Fruit fly (Drosophila melanogaster) whole organism, embryonic: Measurements from ENCODE around the gene Act87E.

ENCODE experiments used
- BtbVII ChIP-seq: fragments of 200-800 bp; sonication (Bioruptor generic); optimal IDR thresholded peaks from 3 replicates; lab custom pipeline; 2017; ENCODE audit warnings: missing biosample characterization, mild to moderate bottlenecking, missing genetic modification characterization
- CG10431 ChIP-seq: fragments of 200-800 bp; sonication (Bioruptor generic); optimal IDR thresholded peaks from 3 replicates; lab custom pipeline; 2018; ENCODE audit warnings: missing biosample characterization, mild to moderate bottlenecking, missing genetic modification characterization
- CG11504 ChIP-seq: fragments of 200-800 bp; sonication (Bioruptor generic); optimal IDR thresholded peaks from 3 replicates; lab custom pipeline; 2019; ENCODE audit warnings: missing biosample characterization, mild to moderate bottlenecking, missing genetic modification characterization, moderate library complexity
- CG12219 ChIP-seq: fragments of 200-800 bp; sonication (Bioruptor generic); optimal IDR thresholded peaks from 3 replicates; lab custom pipeline; 2018; ENCODE audit warnings: missing biosample characterization, mild to moderate bottlenecking, missing genetic modification characterization
- CG13296 ChIP-seq: fragments of 200-800 bp; sonication (Bioruptor generic); optimal IDR thresholded peaks from 3 replicates; lab custom pipeline; 2018; ENCODE audit warnings: missing biosample characterization, mild to moderate bottlenecking, missing genetic modification characterization
- CG13775 ChIP-seq: fragments of 200-800 bp; sonication (Bioruptor generic); optimal IDR thresholded peaks from 3 replicates; lab custom pipeline; 2017; ENCODE audit warnings: missing biosample characterization, mild to moderate bottlenecking, missing genetic modification characterization
- CG14014 ChIP-seq: fragments of 200-800 bp; sonication (Bioruptor generic); IDR thresholded peaks from 2 replicates; pipeline ENCODE4 v1.3.6; 2022; ENCODE audit warnings: missing biosample characterization, missing genetic modification characterization
- CG1602 ChIP-seq: fragments of 200-800 bp; sonication (Bioruptor generic); optimal IDR thresholded peaks from 3 replicates; lab custom pipeline; 2016; ENCODE audit warnings: missing biosample characterization, missing genetic modification characterization
- CG17568 ChIP-seq: fragments of 200-800 bp; sonication (Bioruptor generic); optimal IDR thresholded peaks from 2 replicates; lab custom pipeline; 2018; ENCODE audit warnings: missing biosample characterization, mild to moderate bottlenecking, missing genetic modification characterization, moderate library complexity
- CG17802 ChIP-seq: fragments of 200-800 bp; sonication (Bioruptor generic); optimal IDR thresholded peaks from 2 replicates; lab custom pipeline; 2018; ENCODE audit warnings: missing biosample characterization, mild to moderate bottlenecking, missing genetic modification characterization, moderate library complexity
- CG1792 ChIP-seq: fragments of 200-800 bp; sonication (Bioruptor generic); optimal IDR thresholded peaks from 2 replicates; lab custom pipeline; 2016; ENCODE audit warnings: missing biosample characterization, missing genetic modification characterization
- CG18011 ChIP-seq: fragments of 200-800 bp; sonication (Bioruptor generic); optimal IDR thresholded peaks from 2 replicates; lab custom pipeline; 2017; ENCODE audit warnings: missing biosample characterization, missing genetic modification characterization, mild to moderate bottlenecking, moderate library complexity, missing genotype
- CG2129 ChIP-seq: fragments of 200-800 bp; sonication (Bioruptor generic); IDR thresholded peaks from 2 replicates; pipeline ENCODE4 v1.3.6; 2022; ENCODE audit warnings: missing biosample characterization, missing genetic modification characterization; ENCODE audit not compliant: partially characterized antibody
- CG2712 ChIP-seq: fragments of 200-800 bp; optimal IDR thresholded peaks from 3 replicates; lab custom pipeline; 2019; ENCODE audit warnings: missing biosample characterization, mild to moderate bottlenecking, missing genetic modification characterization, moderate library complexity
- CG31365 ChIP-seq: fragments of 200-800 bp; sonication (Bioruptor generic); optimal IDR thresholded peaks from 2 replicates; lab custom pipeline; 2018; ENCODE audit warnings: missing biosample characterization, mild to moderate bottlenecking, missing genetic modification characterization
- CG31388 ChIP-seq: fragments of 200-800 bp; sonication (Bioruptor generic); optimal IDR thresholded peaks from 2 replicates; lab custom pipeline; 2016; ENCODE audit warnings: missing biosample characterization, missing genetic modification characterization
- CG4820 ChIP-seq: fragments of 200-800 bp; sonication (Bioruptor generic); optimal IDR thresholded peaks from 3 replicates; lab custom pipeline; 2016; ENCODE audit warnings: missing biosample characterization, missing genetic modification characterization
- CG6254 ChIP-seq: fragments of 200-800 bp; sonication (Bioruptor generic); optimal IDR thresholded peaks from 3 replicates; lab custom pipeline; 2017; ENCODE audit warnings: mild to moderate bottlenecking, missing biosample characterization, missing genetic modification reagents, missing genetic modification characterization
- CG6272 ChIP-seq: fragments of 200-800 bp; sonication (Bioruptor generic); IDR thresholded peaks from 2 replicates; pipeline ENCODE4 v1.3.6; 2022; ENCODE audit warnings: missing biosample characterization, missing genetic modification characterization
- CG6689 ChIP-seq: fragments of 200-800 bp; sonication (Bioruptor generic); IDR thresholded peaks from 2 replicates; pipeline ENCODE4 v1.3.6; 2022; ENCODE audit warnings: missing biosample characterization, missing genetic modification characterization
- CG7987 ChIP-seq: fragments of 200-800 bp; sonication (Bioruptor generic); optimal IDR thresholded peaks from 2 replicates; lab custom pipeline; 2018; ENCODE audit warnings: missing biosample characterization, mild to moderate bottlenecking, missing genetic modification characterization, moderate library complexity
- CG8388 ChIP-seq: fragments of 200-800 bp; sonication (Bioruptor generic); optimal IDR thresholded peaks from 2 replicates; lab custom pipeline; 2019; ENCODE audit warnings: missing biosample characterization, mild to moderate bottlenecking, missing genetic modification characterization, moderate library complexity
- CG9727 ChIP-seq: fragments of 200-800 bp; sonication (Bioruptor generic); optimal IDR thresholded peaks from 3 replicates; lab custom pipeline; 2017; ENCODE audit warnings: missing biosample characterization, mild to moderate bottlenecking, missing genetic modification characterization
- CG9876 ChIP-seq: fragments of 200-800 bp; sonication (Bioruptor generic); optimal IDR thresholded peaks from 2 replicates; lab custom pipeline; 2016; ENCODE audit warnings: missing biosample characterization, missing genetic modification characterization
- CTCF ChIP-seq: fragments of 200-800 bp; sonication (Bioruptor generic); optimal IDR thresholded peaks from 2 replicates; lab custom pipeline; 2017; ENCODE audit warnings: missing biosample characterization, mild to moderate bottlenecking, missing genetic modification characterization, moderate library complexity
- D ChIP-seq, 2 experiments: fragments of 200-800 bp in 1 of 2; fragments of >200 bp in 1 of 2; sonication (Bioruptor generic) in 1 of 2; optimal IDR thresholded peaks; 2 replicates in 1 of 2; 3 replicates in 1 of 2; lab custom pipeline; 2017; ENCODE audit warnings: mild to moderate bottlenecking in 1 of 2, missing biosample characterization in 1 of 2, missing genetic modification characterization in 1 of 2, missing genetic modification reagents in 1 of 2
- D19A ChIP-seq: fragments of 200-800 bp; optimal IDR thresholded peaks from 3 replicates; lab custom pipeline; 2019; ENCODE audit warnings: missing biosample characterization, mild to moderate bottlenecking, missing genetic modification characterization, moderate library complexity
- Dbx ChIP-seq: fragments of 200-800 bp; sonication (Bioruptor generic); IDR thresholded peaks from 3 replicates; pipeline ENCODE4 v1.3.6; 2022; ENCODE audit warnings: missing biosample characterization, missing genetic modification characterization
- Deaf1 ChIP-seq: fragments of 200-800 bp; optimal IDR thresholded peaks from 3 replicates; lab custom pipeline; 2019; ENCODE audit warnings: missing biosample characterization, mild to moderate bottlenecking, missing genetic modification characterization, moderate library complexity
- Drgx ChIP-seq: fragments of 200-800 bp; sonication (Bioruptor generic); IDR thresholded peaks from 2 replicates; pipeline ENCODE4 v1.3.6; 2022; ENCODE audit warnings: missing biosample characterization, missing genetic modification characterization
- Fer3 ChIP-seq: fragments of 200-800 bp; sonication (Bioruptor generic); optimal IDR thresholded peaks from 2 replicates; lab custom pipeline; 2018; ENCODE audit warnings: missing biosample characterization, mild to moderate bottlenecking, missing genetic modification characterization, moderate library complexity
- HLH54F ChIP-seq: fragments of 200-800 bp; sonication (Bioruptor generic); optimal IDR thresholded peaks from 3 replicates; lab custom pipeline; 2016; ENCODE audit warnings: missing biosample characterization, missing genetic modification characterization
- HmgZ ChIP-seq: fragments of 200-800 bp; sonication (Bioruptor generic); optimal IDR thresholded peaks from 2 replicates; lab custom pipeline; 2018; ENCODE audit warnings: missing biosample characterization, mild to moderate bottlenecking, missing genetic modification characterization
- Hr3 ChIP-seq: fragments of 200-800 bp; sonication (Bioruptor generic); optimal IDR thresholded peaks from 3 replicates; lab custom pipeline; 2016; ENCODE audit warnings: missing biosample characterization, missing genetic modification characterization
- MTF-1 ChIP-seq: fragments of 200-800 bp; sonication (Bioruptor generic); optimal IDR thresholded peaks from 2 replicates; lab custom pipeline; 2018; ENCODE audit warnings: missing biosample characterization, mild to moderate bottlenecking, missing genetic modification characterization, borderline replicate concordance
- Nf-YC ChIP-seq: fragments of 200-800 bp; optimal IDR thresholded peaks from 3 replicates; lab custom pipeline; 2019; ENCODE audit warnings: missing biosample characterization, mild to moderate bottlenecking, missing genetic modification characterization, moderate library complexity
- Side ChIP-seq: fragments of 200-800 bp; sonication (Bioruptor generic); optimal IDR thresholded peaks from 2 replicates; lab custom pipeline; 2016; ENCODE audit warnings: missing biosample characterization, missing genetic modification characterization
- Sox102F ChIP-seq: fragments of 200-800 bp; sonication (Bioruptor generic); optimal IDR thresholded peaks from 2 replicates; lab custom pipeline; 2018; ENCODE audit warnings: missing biosample characterization, mild to moderate bottlenecking, missing genetic modification characterization, moderate library complexity
- abd-A ChIP-seq: fragments of 200-800 bp; sonication (Bioruptor generic); optimal IDR thresholded peaks from 3 replicates; lab custom pipeline; 2019; ENCODE audit warnings: missing biosample characterization, mild to moderate bottlenecking, missing genetic modification characterization, moderate library complexity
- cg ChIP-seq: fragments of 200-800 bp; sonication (Bioruptor generic); optimal IDR thresholded peaks from 3 replicates; lab custom pipeline; 2019; ENCODE audit warnings: missing biosample characterization, mild to moderate bottlenecking, missing genetic modification characterization, moderate library complexity
- ftz-f1 ChIP-seq: fragments of 200-800 bp; sonication (Bioruptor generic); optimal IDR thresholded peaks from 2 replicates; lab custom pipeline; 2016; ENCODE audit warnings: missing biosample characterization, missing genetic modification characterization
- gcm ChIP-seq: fragments of 200-800 bp; sonication (Bioruptor generic); optimal IDR thresholded peaks from 2 replicates; lab custom pipeline; 2019; ENCODE audit warnings: missing biosample characterization, mild to moderate bottlenecking, missing genetic modification characterization, moderate library complexity
- gsb ChIP-seq: fragments of 200-800 bp; sonication (Bioruptor generic); IDR thresholded peaks from 2 replicates; pipeline ENCODE4 v1.3.6; 2022; ENCODE audit warnings: missing biosample characterization, missing genetic modification characterization
- hbn ChIP-seq: fragments of 200-800 bp; sonication (Bioruptor generic); IDR thresholded peaks from 2 replicates; pipeline ENCODE4 v1.3.6; 2022; ENCODE audit warnings: missing biosample characterization, missing genetic modification characterization; ENCODE audit not compliant: partially characterized antibody
- ind ChIP-seq: fragments of 200-800 bp; sonication (Bioruptor generic); optimal IDR thresholded peaks from 3 replicates; lab custom pipeline; 2016; ENCODE audit warnings: missing biosample characterization, missing genetic modification characterization
- onecut ChIP-seq: fragments of 200-800 bp; sonication (Bioruptor generic); IDR thresholded peaks from 2 replicates; pipeline ENCODE4 v1.3.6; 2022; ENCODE audit warnings: missing biosample characterization, missing genetic modification characterization
- run ChIP-seq: fragments of 200-800 bp; sonication (Bioruptor generic); optimal IDR thresholded peaks from 3 replicates; lab custom pipeline; 2018; ENCODE audit warnings: missing biosample characterization, mild to moderate bottlenecking, missing genetic modification characterization
- slbo ChIP-seq: fragments of 200-800 bp; sonication (Bioruptor generic); IDR thresholded peaks from 2 replicates; pipeline ENCODE4 v1.3.6; 2022; ENCODE audit warnings: missing biosample characterization, missing genetic modification characterization
- vfl ChIP-seq: fragments of 200-800 bp; sonication (Bioruptor generic); optimal IDR thresholded peaks from 2 replicates; lab custom pipeline; 2016; ENCODE audit warnings: missing biosample characterization, missing genetic modification characterization
- yki ChIP-seq: fragments of >200 bp; optimal IDR thresholded peaks from 3 replicates; lab custom pipeline; 2018
- zfh1 ChIP-seq: fragments of 200-800 bp; sonication (Bioruptor generic); IDR thresholded peaks from 3 replicates; pipeline ENCODE4 v1.3.6; 2022; ENCODE audit warnings: missing biosample characterization, missing genetic modification characterization

Gene Act87E

dm6 chr3R:13433623-13434022, 7.8 kb downstream of the Act87E start (continued):
- TF ChIP-seq CG17568 (GFP tag; lab: Kevin White, UChicago): peak; percentile 97
- peak; percentile 65 for TF ChIP-seq ind
- TF ChIP-seq CG31365 (tag; lab: Kevin White, UChicago): peak; percentile 37
- peak; percentile 62; the same call in 2 of the 3 replicates for TF ChIP-seq zfh1
- no peak for TF ChIP-seq CG7987 (GFP tag; lab: Kevin White, UChicago)
- TF ChIP-seq CG1602 (GFP tag; lab: Kevin White, UChicago): peak; percentile 71
- peak; percentile 83 for TF ChIP-seq CG13775 (GFP tag; lab: Kevin White, UChicago)
- peak; percentile 89 for TF ChIP-seq gcm (GFP tag; lab: Kevin White, UChicago)
- TF ChIP-seq HLH54F (GFP tag; lab: Kevin White, UChicago): peak; percentile 51
- TF ChIP-seq CG12219 (GFP tag; lab: Kevin White, UChicago): peak; percentile 93
- peak; percentile 39; the same call in 1 of the 2 replicates for TF ChIP-seq gsb (GFP tag; lab: Robert Waterston, UW)
- TF ChIP-seq hbn (GFP tag; lab: Robert Waterston, UW): no peak
- peak; percentile 16 for TF ChIP-seq CG17802
- peak; percentile 47 for TF ChIP-seq MTF-1 (GFP tag; lab: Kevin White, UChicago)
- no peak for TF ChIP-seq D (optimal IDR thresholded peaks at IDR 0.05; lab: Kevin White, UChicago)
- peak; percentile 37 for TF ChIP-seq D (GFP tag; optimal IDR thresholded peaks at IDR 0.05; lab: Kevin White, UChicago)
- peak; percentile 89 for TF ChIP-seq HmgZ (tag; lab: Kevin White, UChicago)
- peak; percentile 42 for TF ChIP-seq CG31388 (GFP tag; lab: Kevin White, UChicago)
- TF ChIP-seq CG2712 (tag; lab: Kevin White, UChicago): peak; percentile 85
- no peak for TF ChIP-seq Dbx
- peak; percentile 66 for TF ChIP-seq Hr3 (GFP tag; lab: Kevin White, UChicago)
- peak; percentile 93 for TF ChIP-seq Sox102F (GFP tag; lab: Kevin White, UChicago)
- peak; percentile 82 for TF ChIP-seq Drgx (GFP tag; lab: Robert Waterston, UW)
- peak; percentile 55 for TF ChIP-seq CG6254 (GFP tag; lab: Kevin White, UChicago)
- TF ChIP-seq CG18011: peak; percentile 75
- no peak for TF ChIP-seq yki (lab: Kevin White, UChicago)
- peak; percentile 67 for TF ChIP-seq CG10431
- TF ChIP-seq CG9727 (GFP tag; lab: Kevin White, UChicago): peak; percentile 63
- no peak for TF ChIP-seq abd-A (tag; lab: Kevin White, UChicago)
- TF ChIP-seq BtbVII: peak; percentile 60
- TF ChIP-seq CG6272 (GFP tag; lab: Robert Waterston, UW): no peak
- TF ChIP-seq CG2129: no peak
- TF ChIP-seq ftz-f1 (GFP tag; lab: Kevin White, UChicago): no peak
- peak; percentile 20 for TF ChIP-seq vfl (GFP tag; lab: Kevin White, UChicago)
- peak; percentile 47 for TF ChIP-seq onecut (GFP tag; lab: Robert Waterston, UW)
- TF ChIP-seq Fer3 (tag; lab: Kevin White, UChicago): peak; percentile 63
- TF ChIP-seq cg (GFP tag; lab: Kevin White, UChicago): no peak
- peak; percentile 57 for TF ChIP-seq CG4820 (GFP tag; lab: Kevin White, UChicago)
- peak; percentile 71 for TF ChIP-seq CG6689 (GFP tag; lab: Robert Waterston, UW)
- TF ChIP-seq D19A (tag; lab: Kevin White, UChicago): peak; percentile 78
- TF ChIP-seq CTCF (GFP tag; lab: Kevin White, UChicago): peak; percentile 7
- TF ChIP-seq CG11504 (tag; lab: Kevin White, UChicago): peak; percentile 84
- TF ChIP-seq CG13296: peak; percentile 88
- TF ChIP-seq run (tag; lab: Kevin White, UChicago): peak; percentile 72
- TF ChIP-seq Deaf1 (tag; lab: Kevin White, UChicago): peak; percentile 39
- TF ChIP-seq CG8388 (GFP tag; lab: Kevin White, UChicago): peak; percentile 81
- TF ChIP-seq CG14014 (GFP tag; lab: Robert Waterston, UW): peak; percentile 86
- TF ChIP-seq CG1792 (GFP tag; lab: Kevin White, UChicago): no peak
- peak; percentile 78 for TF ChIP-seq slbo (GFP tag; lab: Robert Waterston, UW)
- peak; percentile 70 for TF ChIP-seq Nf-YC (tag; lab: Kevin White, UChicago)
- TF ChIP-seq CG9876 (GFP tag; lab: Kevin White, UChicago): no peak
- peak; percentile 44 for TF ChIP-seq Side (GFP tag; lab: Kevin White, UChicago)
